Fruit fly (Drosophila melanogaster) whole organism, pupa: Measurements from ENCODE around the gene CG3690.

Experiments used
- CG12605 ChIP-seq: fragments of 200-800 bp; sonication (Bioruptor generic); IDR thresholded peaks from 2 replicates; pipeline ENCODE4 v1.3.6; 2022; ENCODE audit warnings: missing biosample characterization, missing genetic modification characterization
- CG14655 ChIP-seq: fragments of 200-800 bp; sonication (Bioruptor generic); optimal IDR thresholded peaks from 3 replicates; lab custom pipeline; 2017; ENCODE audit warnings: mild to moderate bottlenecking, missing biosample characterization, missing genetic modification reagents, missing genetic modification characterization
- CG15710 ChIP-seq: fragments of 200-800 bp; sonication (Bioruptor generic); optimal IDR thresholded peaks from 2 replicates; lab custom pipeline; 2018; ENCODE audit warnings: missing biosample characterization, mild to moderate bottlenecking, missing genetic modification characterization, moderate library complexity
- CG17806 ChIP-seq: fragments of 200-800 bp; sonication (Bioruptor generic); optimal IDR thresholded peaks from 2 replicates; lab custom pipeline; 2018; ENCODE audit warnings: missing biosample characterization, mild to moderate bottlenecking, missing genetic modification characterization, moderate library complexity
- CG8301 ChIP-seq: fragments of 200-800 bp; sonication (Bioruptor generic); optimal IDR thresholded peaks from 2 replicates; lab custom pipeline; 2018; ENCODE audit warnings: missing biosample characterization, mild to moderate bottlenecking, missing genetic modification characterization
- CG9948 ChIP-seq: fragments of 200-800 bp; sonication (Bioruptor generic); optimal IDR thresholded peaks from 2 replicates; lab custom pipeline; 2018; ENCODE audit warnings: missing biosample characterization, mild to moderate bottlenecking, missing genetic modification characterization, moderate library complexity
- D1 ChIP-seq: fragments of 200-800 bp; sonication (Bioruptor generic); optimal IDR thresholded peaks from 2 replicates; lab custom pipeline; 2018; ENCODE audit warnings: missing biosample characterization, mild to moderate bottlenecking, missing genetic modification characterization, moderate library complexity
- EcR ChIP-seq: fragments of 200-800 bp; sonication (Bioruptor generic); optimal IDR thresholded peaks from 3 replicates; lab custom pipeline; 2019; ENCODE audit warnings: missing biosample characterization, missing genetic modification characterization, mild to moderate bottlenecking, moderate library complexity, missing genetic modification reagents
- Pif1B ChIP-seq: fragments of 200-800 bp; sonication (Bioruptor generic); optimal IDR thresholded peaks from 3 replicates; lab custom pipeline; 2016; ENCODE audit warnings: missing biosample characterization, missing genetic modification characterization
- Snoo ChIP-seq: fragments of 200-800 bp; sonication (Bioruptor generic); optimal IDR thresholded peaks from 3 replicates; lab custom pipeline; 2017; ENCODE audit warnings: missing biosample characterization, mild to moderate bottlenecking, missing genetic modification characterization, inconsistent platforms
- gl ChIP-seq: fragments of 200-800 bp; sonication (Bioruptor generic); optimal IDR thresholded peaks from 2 replicates; lab custom pipeline; 2018; ENCODE audit warnings: missing biosample characterization, mild to moderate bottlenecking, missing genetic modification characterization

DNA sequence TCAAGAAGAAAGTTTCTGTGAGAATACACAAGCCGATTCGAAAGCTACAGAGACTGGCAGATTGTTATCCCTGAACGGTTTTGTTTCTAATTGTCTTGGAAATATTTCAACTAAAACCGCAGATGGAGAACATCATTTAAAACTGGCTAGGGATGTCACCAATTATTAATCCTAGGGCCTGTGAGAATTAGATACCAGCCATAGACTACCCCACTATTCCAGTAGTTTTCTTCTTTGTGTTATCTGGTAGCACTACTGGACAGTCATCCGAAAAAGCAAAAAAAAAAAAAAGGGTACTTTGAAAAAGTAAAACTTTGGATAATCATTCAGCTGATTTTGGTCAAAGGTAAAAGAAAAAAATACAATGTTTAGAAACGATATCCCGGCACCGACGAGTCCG lies 38.5 kb upstream of the CG3690 start, which contains the start of gene CG18823:
- no peak for TF ChIP-seq CG17806
- TF ChIP-seq Snoo (tag; lab: Kevin White, UChicago): no peak
- no peak for TF ChIP-seq CG15710 (tag; lab: Kevin White, UChicago)
- no peak for TF ChIP-seq CG14655 (GFP tag; lab: Kevin White, UChicago)
- TF ChIP-seq CG9948 (tag; lab: Kevin White, UChicago): no peak
- no peak for TF ChIP-seq EcR (GFP tag; lab: Kevin White, UChicago)
- no peak for TF ChIP-seq CG8301 (tag; lab: Kevin White, UChicago)
- no peak for TF ChIP-seq Pif1B (GFP tag; lab: Kevin White, UChicago)
- TF ChIP-seq gl (tag; lab: Kevin White, UChicago): no peak
- TF ChIP-seq D1 (tag; lab: Kevin White, UChicago): no peak
- TF ChIP-seq CG12605 (GFP tag; lab: Robert Waterston, UW): no peak
